Worm (Caenorhabditis elegans): ENCODE results near the gene srbc-56.
"Not testable (repeated sequence)": the region's sequence is repeated elsewhere in the genome, so short reads cannot be mapped to it uniquely, and the experiment has no call there.

srbc-56 gene

ce11 chrV:15802623-15803022 is 28.9 kb downstream of the srbc-56 start, which contains the start of gene T26E4.9:
T26E4.9 (minus strand) TSS chrV:15802723.
- TF ChIP-seq ceh-28, fkh-2, egl-27 (tag; optimal IDR thresholded peaks at IDR 0.05): not testable (repeated sequence)

DNA sequence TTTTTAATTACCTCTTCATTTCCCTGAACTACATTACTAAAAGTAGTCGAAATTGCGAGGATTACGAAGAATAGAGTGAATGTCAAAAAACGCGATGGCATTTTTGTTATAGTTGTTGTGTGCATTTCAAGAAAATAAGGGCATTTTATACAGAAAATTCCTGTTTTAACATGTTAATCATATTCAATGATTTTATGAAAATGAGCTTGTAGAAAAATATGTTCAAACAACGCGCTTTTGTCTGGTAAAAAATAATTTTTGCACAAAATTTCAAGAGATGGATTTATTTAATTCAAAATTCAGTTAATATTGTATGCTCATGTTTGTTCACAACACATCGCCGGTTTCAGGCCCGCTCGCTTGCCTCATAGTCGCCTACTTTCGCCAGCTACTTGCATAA is 33.4 kb downstream of the srbc-56 start, which contains the start of gene T26E4.10:
TSS of gene T26E4.10 (minus strand) at position 101 of the 400 bp plus-strand sequence.
- no peak for TF ChIP-seq ceh-16 (tag; optimal IDR thresholded peaks at IDR 0.05)
- TF ChIP-seq nhr-77 (tag; optimal IDR thresholded peaks at IDR 0.05): no peak

DNA sequence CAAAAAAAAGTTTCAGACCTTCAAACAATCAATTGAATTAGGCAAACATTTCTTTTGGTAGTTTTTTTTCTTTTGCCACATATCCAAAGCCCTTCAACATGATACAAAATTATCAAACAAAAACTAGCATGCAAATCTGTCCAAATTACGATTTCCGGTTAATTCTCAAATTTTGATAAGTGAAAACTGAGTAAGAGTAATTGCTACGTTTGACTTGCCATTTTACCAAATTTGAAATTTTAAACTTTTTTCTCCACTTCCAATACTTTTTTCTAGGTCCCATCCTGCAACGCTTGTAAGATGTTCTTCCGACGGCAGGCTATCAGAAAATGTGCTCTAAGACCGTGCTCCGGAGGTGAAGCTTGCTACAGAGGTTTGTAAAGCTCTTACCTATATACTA is 35.4 kb downstream of the srbc-56 start, which contains the start of gene nhr-223:
TSS of gene nhr-223 (plus strand) at position 301 of the 400 bp plus-strand sequence.
- TF ChIP-seq elt-3 (tag; optimal IDR thresholded peaks at IDR 0.05) (no peak), lin-15B (tag; optimal IDR thresholded peaks at IDR 0.05) (no peak), unc-39 (tag; optimal IDR thresholded peaks at IDR 0.05) (no peak), lin-39 (tag; optimal IDR thresholded peaks at IDR 0.05) (no peak), ceh-16 (tag; optimal IDR thresholded peaks at IDR 0.05) (no peak), lsy-12 (tag; optimal IDR thresholded peaks at IDR 0.05) (no peak), nhr-76 (tag; optimal IDR thresholded peaks at IDR 0.05) (no peak), R02D3.7 (tag; optimal IDR thresholded peaks at IDR 0.05) (no peak)

ce11 chrV:15793270-15793669 is 38.2 kb downstream of the srbc-56 start, which contains the start of gene T26E4.7:
T26E4.7 (plus strand) TSS chrV:15793570.
- TF ChIP-seq tbx-2 (tag; optimal IDR thresholded peaks at IDR 0.05) (no peak), ceh-16 (tag; optimal IDR thresholded peaks at IDR 0.05) (no peak), ceh-82 (tag; optimal IDR thresholded peaks at IDR 0.05) (no peak), R02D3.7 (tag; optimal IDR thresholded peaks at IDR 0.05) (no peak), nhr-237 (tag; optimal IDR thresholded peaks at IDR 0.05) (no peak), ztf-11 (tag; optimal IDR thresholded peaks at IDR 0.05) (no peak), jun-1 (tag; optimal IDR thresholded peaks at IDR 0.05) (no peak), nhr-11 (tag; optimal IDR thresholded peaks at IDR 0.05) (no peak), nhr-43 (tag; optimal IDR thresholded peaks at IDR 0.05; ENCODE audit: poor library complexity, severe bottlenecking) (no peak), lin-15B (tag; optimal IDR thresholded peaks at IDR 0.05) (no peak), nfya-1 (tag; optimal IDR thresholded peaks at IDR 0.05; ENCODE audit: insufficient read depth) (no peak), nhr-28 (tag; optimal IDR thresholded peaks at IDR 0.05) (no peak), ama-1 (optimal IDR thresholded peaks at IDR 0.05) (no peak), snpc-4 (tag; optimal IDR thresholded peaks at IDR 0.05) (no peak), zag-1 (tag; optimal IDR thresholded peaks at IDR 0.05) (no peak), mml-1 (tag; optimal IDR thresholded peaks at IDR 0.05) (no peak)

ce11 chrV:15792409-15792808 is 39.1 kb downstream of the srbc-56 start, which contains the start of gene T26E4.4:
T26E4.4 (minus strand) TSS chrV:15792509.
- TF ChIP-seq ceh-16 (tag; optimal IDR thresholded peaks at IDR 0.05): no peak
- no peak for TF ChIP-seq nhr-12 (tag; optimal IDR thresholded peaks at IDR 0.05)
- TF ChIP-seq fkh-10 (GFP tag; optimal IDR thresholded peaks at IDR 0.05): no peak
- no peak for TF ChIP-seq mdl-1 (tag; optimal IDR thresholded peaks at IDR 0.05)
- TF ChIP-seq nhr-67 (tag; optimal IDR thresholded peaks at IDR 0.05): no peak

DNA sequence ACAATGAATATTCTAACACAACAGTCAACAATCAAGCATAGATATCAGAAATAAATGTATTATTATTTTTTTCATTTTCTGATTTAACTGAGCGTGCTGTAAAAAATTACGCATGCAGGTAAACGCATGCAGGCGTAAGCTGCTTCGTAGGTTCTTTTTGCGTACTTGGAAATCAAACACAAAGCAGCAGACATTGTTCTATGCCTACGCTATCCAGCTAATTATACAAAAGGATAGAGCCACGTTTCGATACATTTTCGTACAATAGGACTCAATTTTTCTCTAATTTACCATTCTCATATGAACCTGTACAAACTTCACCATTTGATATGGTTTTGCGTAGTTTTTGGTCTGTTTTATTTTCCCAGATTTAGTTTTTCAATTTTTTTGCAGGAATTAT is 49.0 kb downstream of the srbc-56 start, which contains the start of gene T26E4.3:
TSS of gene T26E4.3 (plus strand) at position 301 of the 400 bp plus-strand sequence.
- TF ChIP-seq mml-1 (tag; optimal IDR thresholded peaks at IDR 0.05) (no peak), ceh-9 (tag; optimal IDR thresholded peaks at IDR 0.05) (no peak)

ce11 chrV:15781086-15781485 is 50.4 kb downstream of the srbc-56 start, which contains the start of gene T26E4.2:
T26E4.2 (plus strand) TSS chrV:15781386.
- TF ChIP-seq mml-1 (tag; optimal IDR thresholded peaks at IDR 0.05): no peak
- TF ChIP-seq fkh-2 (tag; optimal IDR thresholded peaks at IDR 0.05): no peak
- TF ChIP-seq elt-3 (tag; optimal IDR thresholded peaks at IDR 0.05): no peak
- no peak for TF ChIP-seq fkh-10 (GFP tag; optimal IDR thresholded peaks at IDR 0.05)
- no peak for TF ChIP-seq nhr-23 (tag; optimal IDR thresholded peaks at IDR 0.05)
- TF ChIP-seq ceh-82 (tag; optimal IDR thresholded peaks at IDR 0.05): no peak
- TF ChIP-seq fos-1 (tag; optimal IDR thresholded peaks at IDR 0.05): no peak
- no peak for TF ChIP-seq egl-5 (tag; optimal IDR thresholded peaks at IDR 0.05)
- no peak for TF ChIP-seq nhr-76 (tag; optimal IDR thresholded peaks at IDR 0.05)
